Fruit fly (Drosophila melanogaster) whole organism, adult: ENCODE measurements around the gene Ubc87F.

Source experiments
- CG11617 ChIP-seq: fragments of 200-800 bp; sonication (Bioruptor generic); optimal IDR thresholded peaks from 2 replicates; lab custom pipeline; 2017; ENCODE audit warnings: mild to moderate bottlenecking, missing biosample characterization, missing genetic modification reagents, missing genetic modification characterization
- CG12768 ChIP-seq: fragments of 200-800 bp; sonication (Bioruptor generic); optimal IDR thresholded peaks from 2 replicates; lab custom pipeline; 2017; ENCODE audit warnings: missing biosample characterization, missing genetic modification characterization, mild to moderate bottlenecking, moderate library complexity, missing genetic modification reagents
- CG14711 ChIP-seq: fragments of 200-800 bp; sonication (Bioruptor generic); optimal IDR thresholded peaks from 2 replicates; lab custom pipeline; 2018; ENCODE audit warnings: missing biosample characterization, mild to moderate bottlenecking, missing genetic modification characterization, moderate library complexity
- CG1620 ChIP-seq: fragments of 200-800 bp; sonication (Bioruptor generic); optimal IDR thresholded peaks from 2 replicates; lab custom pipeline; 2016; ENCODE audit warnings: missing biosample characterization, missing genetic modification characterization
- CG33017 ChIP-seq: fragments of 200-800 bp; sonication (Bioruptor generic); optimal IDR thresholded peaks from 2 replicates; lab custom pipeline; 2018; ENCODE audit warnings: missing biosample characterization, mild to moderate bottlenecking, missing genetic modification characterization, moderate library complexity
- CG5204 ChIP-seq: fragments of 200-800 bp; sonication (Bioruptor generic); optimal IDR thresholded peaks from 2 replicates; lab custom pipeline; 2016; ENCODE audit warnings: missing biosample characterization, missing genetic modification characterization
- CG7045 ChIP-seq: fragments of 200-800 bp; sonication (Bioruptor generic); optimal IDR thresholded peaks from 2 replicates; lab custom pipeline; 2017; ENCODE audit warnings: missing biosample characterization, mild to moderate bottlenecking, missing genetic modification characterization
- CG7101 ChIP-seq: fragments of 200-800 bp; sonication (Bioruptor generic); optimal IDR thresholded peaks from 2 replicates; lab custom pipeline; 2018; ENCODE audit warnings: missing biosample characterization, mild to moderate bottlenecking, missing genetic modification characterization, moderate library complexity
- Clk ChIP-seq: fragments of 200-800 bp; sonication (Bioruptor generic); optimal IDR thresholded peaks from 2 replicates; lab custom pipeline; 2017; ENCODE audit warnings: missing biosample characterization, missing genetic modification characterization
- Crg-1 ChIP-seq: fragments of 200-800 bp; sonication (Bioruptor generic); optimal IDR thresholded peaks from 2 replicates; lab custom pipeline; 2016; ENCODE audit warnings: missing biosample characterization, missing genetic modification characterization
- Hr96 ChIP-seq: fragments of 200-800 bp; sonication (Bioruptor generic); optimal IDR thresholded peaks from 2 replicates; lab custom pipeline; 2016; ENCODE audit warnings: missing biosample characterization, missing genetic modification characterization
- Mnt ChIP-seq: fragments of 200-800 bp; sonication (Bioruptor generic); optimal IDR thresholded peaks from 2 replicates; lab custom pipeline; 2016; ENCODE audit warnings: missing biosample characterization, mild to moderate bottlenecking, missing genetic modification characterization
- bab1 ChIP-seq: fragments of 200-800 bp; sonication (Bioruptor generic); optimal IDR thresholded peaks from 3 replicates; lab custom pipeline; 2019; ENCODE audit warnings: missing biosample characterization, mild to moderate bottlenecking, missing genetic modification characterization, moderate library complexity
- cic ChIP-seq: fragments of 200-800 bp; sonication (Bioruptor generic); optimal IDR thresholded peaks from 2 replicates; lab custom pipeline; 2017; ENCODE audit warnings: missing biosample characterization, mild to moderate bottlenecking, missing genetic modification characterization, moderate library complexity
- cnc ChIP-seq, 2 experiments: fragments of >200 bp; optimal IDR thresholded peaks; 2 replicates each; lab custom pipeline; 2017
- kay ChIP-seq: fragments of 200-800 bp; sonication (Bioruptor generic); peaks from one replicate; lab custom pipeline; 2016; ENCODE audit warnings: missing biosample characterization, missing genetic modification characterization, borderline replicate concordance
- ovo ChIP-seq: fragments of 200-800 bp; sonication (Bioruptor generic); optimal IDR thresholded peaks from 2 replicates; lab custom pipeline; 2016; ENCODE audit warnings: missing biosample characterization, missing genetic modification characterization
- pad ChIP-seq: fragments of 200-800 bp; sonication (Bioruptor generic); optimal IDR thresholded peaks from 3 replicates; lab custom pipeline; 2017; ENCODE audit warnings: missing biosample characterization, missing genetic modification characterization, mild to moderate bottlenecking, moderate library complexity, missing genetic modification reagents
- tj ChIP-seq: fragments of 200-800 bp; sonication (Bioruptor generic); optimal IDR thresholded peaks from 3 replicates; lab custom pipeline; 2017; ENCODE audit warnings: missing biosample characterization, mild to moderate bottlenecking, missing genetic modification characterization, moderate library complexity
- toe ChIP-seq: fragments of 200-800 bp; sonication (Bioruptor generic); optimal IDR thresholded peaks from 2 replicates; lab custom pipeline; 2016; ENCODE audit warnings: missing biosample characterization, missing genetic modification characterization

Ubc87F gene

dm6 chr3R:13711735-13712134 is 6.2 kb downstream of the Ubc87F start, which contains the start of the genes primo-1 and primo-2:
Gene primo-1 (minus strand): TSS chr3R:13711835.
Gene primo-2 (minus strand): TSS chr3R:13711835.
- TF ChIP-seq CG12768 (GFP tag; lab: Kevin White, UChicago) (no peak), Mnt (no peak)

- TF ChIP-seq tj (no peak), CG1620 (GFP tag; lab: Kevin White, UChicago) (no peak), pad (no peak), Hr96 (no peak), kay (peak; percentile 50), CG12768 (GFP tag; lab: Kevin White, UChicago) (no peak), CG14711 (tag; lab: Kevin White, UChicago) (peak; percentile 25), Mnt (peak; percentile 8), toe (GFP tag; lab: Kevin White, UChicago) (peak; percentile 21), CG11617 (GFP tag; lab: Kevin White, UChicago) (no peak), Clk (GFP tag; lab: Kevin White, UChicago) (no peak), CG5204 (GFP tag; lab: Kevin White, UChicago) (no peak), cnc (optimal IDR thresholded peaks at IDR 0.05; lab: Kevin White, UChicago) (no peak), CG33017 (tag; lab: Kevin White, UChicago) (no peak), bab1 (GFP tag; lab: Kevin White, UChicago) (peak; percentile 62), ovo (GFP tag; lab: Kevin White, UChicago) (no peak), Crg-1 (GFP tag; lab: Kevin White, UChicago) (no peak), CG7045 (no peak), CG7101 (peak; percentile 39), cic (GFP tag; lab: Kevin White, UChicago) (peak; percentile 43)
Measured at dm6 chr3R:13710645-13711044, 7.3 kb downstream of the Ubc87F start.

dm6 chr3R:13709839-13710238 is 8.1 kb downstream of the Ubc87F start, which contains the start of gene Argp:
Gene Argp (minus strand): TSS chr3R:13709939.
- no peak for TF ChIP-seq cnc (optimal IDR thresholded peaks at IDR 0.05; lab: Kevin White, UChicago)
- no peak for TF ChIP-seq Clk (GFP tag; lab: Kevin White, UChicago)
- TF ChIP-seq CG1620 (GFP tag; lab: Kevin White, UChicago): no peak
- TF ChIP-seq CG11617 (GFP tag; lab: Kevin White, UChicago): no peak
- no peak for TF ChIP-seq CG5204 (GFP tag; lab: Kevin White, UChicago)
- TF ChIP-seq CG33017 (tag; lab: Kevin White, UChicago): no peak
- no peak for TF ChIP-seq kay
- TF ChIP-seq ovo (GFP tag; lab: Kevin White, UChicago): no peak
- no peak for TF ChIP-seq Crg-1 (GFP tag; lab: Kevin White, UChicago)
- TF ChIP-seq cic (GFP tag; lab: Kevin White, UChicago): no peak

DNA sequence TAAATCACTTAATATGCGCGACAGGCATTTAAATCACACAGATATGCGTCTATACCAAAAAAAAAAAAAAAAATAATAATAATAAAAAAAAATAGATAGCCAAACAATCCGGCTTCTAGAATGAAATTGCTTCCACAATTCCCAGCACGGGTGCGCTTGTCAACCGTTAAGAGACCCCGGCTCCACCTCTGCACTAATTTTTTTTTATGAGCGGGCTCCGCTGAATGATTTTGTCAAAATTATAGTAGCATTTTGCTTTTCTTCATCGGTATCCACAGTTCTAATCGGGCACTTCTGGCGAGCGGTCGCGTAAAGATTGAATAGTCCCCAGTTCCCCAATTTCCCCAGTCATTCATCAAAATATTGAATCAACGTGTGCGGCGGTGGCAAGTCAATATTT is 11.5 kb downstream of the Ubc87F start, which contains the start of gene Adgf-C:
TSS of gene Adgf-C (plus strand) at position 301 of the 400 bp plus-strand sequence.
- TF ChIP-seq CG5204 (GFP tag; lab: Kevin White, UChicago) (no peak), Crg-1 (GFP tag; lab: Kevin White, UChicago) (no peak), kay (peak; percentile 46), toe (GFP tag; lab: Kevin White, UChicago) (no peak), CG33017 (tag; lab: Kevin White, UChicago) (no peak), bab1 (GFP tag; lab: Kevin White, UChicago) (no peak), ovo (GFP tag; lab: Kevin White, UChicago) (no peak)

DNA sequence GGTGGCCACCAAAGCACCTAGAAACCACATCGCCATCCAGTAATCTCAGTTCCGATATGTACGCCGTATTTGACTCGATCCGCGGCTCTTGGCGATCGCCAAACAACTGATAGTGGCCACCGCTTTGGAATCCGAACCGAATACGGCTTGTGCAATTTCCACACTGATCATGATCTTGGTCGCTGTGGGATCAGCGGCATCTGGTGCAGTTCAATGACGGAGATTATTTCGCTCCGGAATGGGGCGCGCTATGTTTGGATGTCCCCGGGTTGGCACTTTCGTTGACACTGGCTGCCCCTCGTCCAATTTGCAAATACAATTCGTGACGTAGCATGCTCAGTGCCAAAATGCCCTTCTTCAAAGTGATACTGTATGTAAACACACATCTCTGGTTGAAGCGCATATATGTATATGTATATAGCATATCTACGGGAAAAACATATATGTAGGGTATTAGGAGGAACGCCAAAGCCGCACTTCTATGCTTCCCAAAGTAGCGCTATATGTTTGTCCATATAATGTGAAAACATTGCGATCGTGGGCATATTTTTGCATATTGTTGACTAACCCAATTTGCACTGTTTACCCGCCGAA is 12.6 kb downstream of the Ubc87F start, which contains the start of gene Adgf-D:
TSS of gene Adgf-D (minus strand) at position 111 of the 594 bp plus-strand sequence.
- no peak for TF ChIP-seq CG12768 (GFP tag; lab: Kevin White, UChicago)
- peak; percentile 52 for TF ChIP-seq cic (GFP tag; lab: Kevin White, UChicago)

dm6 chr3R:13700738-13701137 is 17.2 kb downstream of the Ubc87F start, which contains the start of gene f-cup:
Gene f-cup (minus strand): TSS chr3R:13700838.
- TF ChIP-seq CG14711 (tag; lab: Kevin White, UChicago) (no peak), CG7045 (no peak)

- TF ChIP-seq CG1620 (GFP tag; lab: Kevin White, UChicago) (no peak), CG12768 (GFP tag; lab: Kevin White, UChicago) (peak; percentile 63)
Measured at dm6 chr3R:13700192-13700591, 17.8 kb downstream of the Ubc87F start, which contains the start of gene ninaB. Gene ninaB (plus strand): TSS chr3R:13700565.

DNA sequence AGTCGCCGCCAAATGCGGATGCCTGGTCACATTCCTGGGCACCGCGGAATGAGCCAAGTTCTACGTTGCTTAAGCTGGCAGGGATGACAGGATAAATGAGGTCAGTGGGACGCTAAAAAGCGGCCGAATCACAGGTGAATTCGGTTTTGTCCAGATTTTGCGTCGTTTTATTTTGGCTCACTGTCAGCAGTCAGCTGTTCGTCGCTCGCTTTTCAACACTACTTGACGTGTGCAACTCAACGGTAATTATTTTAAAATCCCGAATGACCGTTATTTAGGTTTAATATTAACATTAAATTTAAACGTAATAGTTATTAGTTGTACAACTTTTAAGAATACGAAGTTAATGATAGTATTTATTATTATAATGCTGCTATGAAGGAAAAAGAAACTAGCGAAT is 18.6 kb downstream of the Ubc87F start:
- TF ChIP-seq CG14711 (tag; lab: Kevin White, UChicago): no peak
- no peak for TF ChIP-seq Hr96
- TF ChIP-seq tj: peak; percentile 9
- peak; percentile 39 for TF ChIP-seq bab1 (GFP tag; lab: Kevin White, UChicago)
